Worm (Caenorhabditis elegans) whole organism, young adult: ENCODE data around the gene aakg-2.

Source experiments
- B0019.2 ChIP-seq: fragments of 200-800 bp; sonication (Bioruptor generic); conservative IDR thresholded peaks from 2 replicates; pipeline ENCODE4 v1.3.6; 2022; ENCODE audit warnings: missing genetic modification reagents, missing genetic modification characterization, missing compliant biosample characterization
- B0035.1 ChIP-seq: sonication (generic microtip); optimal IDR thresholded peaks from 2 replicates; lab custom pipeline; 2016; ENCODE audit warnings: missing genetic modification characterization, mild to moderate bottlenecking, missing compliant biosample characterization, missing genotype, missing genetic modification reagents
- B0261.1 ChIP-seq: sonication (generic microtip); optimal IDR thresholded peaks from 2 replicates; lab custom pipeline; 2016; ENCODE audit warnings: mild to moderate bottlenecking, missing genetic modification characterization, moderate library complexity, missing compliant biosample characterization
- C06A6.2 ChIP-seq: fragments of 200-800 bp; sonication (Bioruptor generic); conservative IDR thresholded peaks from 2 replicates; pipeline ENCODE4 v1.3.6; 2022; ENCODE audit warnings: missing genetic modification characterization, missing compliant biosample characterization
- F39B2.1 ChIP-seq: fragments of 200-800 bp; sonication (Bioruptor generic); IDR thresholded peaks from 2 replicates; pipeline ENCODE4 v1.3.6; 2022; ENCODE audit warnings: missing genetic modification reagents, missing genetic modification characterization, missing compliant biosample characterization
- F55B11.4 ChIP-seq: sonication (generic microtip); optimal IDR thresholded peaks from 2 replicates; lab custom pipeline; 2016; ENCODE audit warnings: missing compliant biosample characterization, missing genetic modification characterization, borderline replicate concordance; ENCODE audit not compliant: insufficient read depth
- F57C9.4 ChIP-seq: sonication (generic microtip); optimal IDR thresholded peaks from 2 replicates; lab custom pipeline; 2017; ENCODE audit warnings: mild to moderate bottlenecking, missing genetic modification characterization, missing compliant biosample characterization
- Y53F4B.3 ChIP-seq: fragments of 200-800 bp; sonication (Bioruptor generic); IDR thresholded peaks from 2 replicates; pipeline ENCODE4 v1.3.6; 2022; ENCODE audit warnings: missing genetic modification reagents, missing genetic modification characterization, missing compliant biosample characterization
- Y95B8A.8 ChIP-seq: fragments of 200-800 bp; sonication (Bioruptor generic); IDR thresholded peaks from 2 replicates; pipeline ENCODE4 v1.3.6; 2022; ENCODE audit warnings: missing genetic modification reagents, missing genetic modification characterization, missing compliant biosample characterization
- ZK185.1 ChIP-seq: sonication (generic microtip); optimal IDR thresholded peaks from 2 replicates; lab custom pipeline; 2016; ENCODE audit warnings: mild to moderate bottlenecking, missing genetic modification characterization, missing compliant biosample characterization; ENCODE audit not compliant: poor library complexity, severe bottlenecking
- athp-1 ChIP-seq: sonication (generic microtip); optimal IDR thresholded peaks from 2 replicates; lab custom pipeline; 2017; ENCODE audit warnings: mild to moderate bottlenecking, missing genetic modification characterization, missing compliant biosample characterization
- attf-3 ChIP-seq: fragments of 200-800 bp; sonication (Bioruptor generic); conservative IDR thresholded peaks from 2 replicates; pipeline ENCODE4 v1.3.6; 2022; ENCODE audit warnings: missing genetic modification reagents, missing genetic modification characterization, missing compliant biosample characterization
- attf-6 ChIP-seq: fragments of 200-800 bp; sonication (Bioruptor generic); IDR thresholded peaks from 2 replicates; pipeline ENCODE4 v1.3.6; 2022; ENCODE audit warnings: missing genetic modification reagents, missing genetic modification characterization, missing compliant biosample characterization
- bed-2 ChIP-seq: fragments of 200-800 bp; sonication (Bioruptor generic); IDR thresholded peaks from 2 replicates; pipeline ENCODE4 v1.3.6; 2022; ENCODE audit warnings: missing genetic modification reagents, missing genetic modification characterization, missing compliant biosample characterization
- cebp-1 ChIP-seq, 2 experiments: fragments of 200-800 bp in 1 of 2; sonication (Bioruptor generic) in 1 of 2; sonication (generic microtip) in 1 of 2; IDR thresholded peaks in 1 of 2; optimal IDR thresholded peaks in 1 of 2; 2 replicates each; pipeline versions ENCODE4 v1.3.6 to Lab custom; 2017 to 2022; ENCODE audit warnings: missing compliant biosample characterization in 2 of 2, missing genetic modification characterization in 2 of 2, mild to moderate bottlenecking in 1 of 2, missing genetic modification reagents in 1 of 2, moderate library complexity in 1 of 2
- ceh-27 ChIP-seq: fragments of 200-800 bp; sonication (Bioruptor generic); optimal IDR thresholded peaks from 2 replicates; lab custom pipeline; 2018; ENCODE audit warnings: mild to moderate bottlenecking, missing genetic modification characterization, moderate library complexity, missing compliant biosample characterization
- ceh-40 ChIP-seq: fragments of 200-800 bp; sonication (Bioruptor generic); IDR thresholded peaks from 2 replicates; pipeline ENCODE4 v1.3.6; 2022; ENCODE audit warnings: missing genetic modification characterization, missing compliant biosample characterization
- ceh-58 ChIP-seq: fragments of 200-800 bp; sonication (Bioruptor generic); IDR thresholded peaks from 2 replicates; pipeline ENCODE4 v1.3.6; 2022; ENCODE audit warnings: missing genetic modification characterization, missing compliant biosample characterization
- ceh-79 ChIP-seq: sonication (generic microtip); optimal IDR thresholded peaks from 2 replicates; lab custom pipeline; 2017; ENCODE audit warnings: mild to moderate bottlenecking, missing genetic modification characterization, missing compliant biosample characterization
- die-1 ChIP-seq: sonication (generic microtip); optimal IDR thresholded peaks from 2 replicates; lab custom pipeline; 2016; ENCODE audit warnings: missing genotype, mild to moderate bottlenecking, missing genetic modification characterization, missing compliant biosample characterization
- dpff-1 ChIP-seq: sonication (generic microtip); optimal IDR thresholded peaks from 2 replicates; lab custom pipeline; 2017; ENCODE audit warnings: mild to moderate bottlenecking, missing genetic modification characterization, missing compliant biosample characterization
- dpl-1 ChIP-seq: fragments of 150-350 bp; optimal IDR thresholded peaks from 2 replicates; lab custom pipeline; 2014; ENCODE audit warnings: missing biosample characterization, missing genetic modification reagents, missing genetic modification characterization
- egrh-3 ChIP-seq: fragments of 200-800 bp; sonication (Bioruptor generic); IDR thresholded peaks from 2 replicates; pipeline ENCODE4 v1.3.6; 2022; ENCODE audit warnings: missing genetic modification reagents, missing genetic modification characterization, missing compliant biosample characterization
- ets-4 ChIP-seq: fragments of 200-800 bp; sonication (Bioruptor generic); optimal IDR thresholded peaks from 2 replicates; lab custom pipeline; 2018; ENCODE audit warnings: mild to moderate bottlenecking, missing genetic modification characterization, missing compliant biosample characterization
- gei-17 ChIP-seq: fragments of 200-800 bp; sonication (Bioruptor generic); optimal IDR thresholded peaks from 2 replicates; lab custom pipeline; 2018; ENCODE audit warnings: mild to moderate bottlenecking, missing genetic modification characterization, missing compliant biosample characterization
- hlh-26 ChIP-seq: fragments of 200-800 bp; sonication (Bioruptor generic); conservative IDR thresholded peaks from 2 replicates; pipeline ENCODE4 v1.3.6; 2022; ENCODE audit warnings: missing genetic modification reagents, missing genetic modification characterization, missing compliant biosample characterization
- lag-1 ChIP-seq: fragments of 200-800 bp; sonication (Bioruptor generic); IDR thresholded peaks from 2 replicates; pipeline ENCODE4 v1.3.6; 2022; ENCODE audit warnings: missing genetic modification reagents, missing genetic modification characterization, missing compliant biosample characterization
- let-607 ChIP-seq, 2 experiments: fragments of 200-800 bp in 1 of 2; sonication (Bioruptor generic) in 1 of 2; sonication (generic microtip) in 1 of 2; optimal IDR thresholded peaks; 2 replicates each; lab custom pipeline; 2016 to 2018; ENCODE audit warnings: mild to moderate bottlenecking in 2 of 2, missing compliant biosample characterization in 2 of 2, missing genetic modification characterization in 2 of 2, moderate library complexity in 2 of 2, missing genotype in 1 of 2
- lin-26 ChIP-seq: fragments of 200-800 bp; sonication (Bioruptor generic); IDR thresholded peaks from 2 replicates; pipeline ENCODE4 v1.3.6; 2022; ENCODE audit warnings: missing genetic modification reagents, missing genetic modification characterization, missing compliant biosample characterization
- lin-40 ChIP-seq: sonication (generic microtip); optimal IDR thresholded peaks from 2 replicates; lab custom pipeline; 2016; ENCODE audit warnings: missing genetic modification characterization, mild to moderate bottlenecking, missing compliant biosample characterization, missing genotype, missing genetic modification reagents
- lsy-27 ChIP-seq: sonication (generic microtip); optimal IDR thresholded peaks from 2 replicates; lab custom pipeline; 2017; ENCODE audit warnings: missing genetic modification characterization, mild to moderate bottlenecking, missing compliant biosample characterization, antibody characterized with exemption, missing genotype, borderline replicate concordance; ENCODE audit not compliant: insufficient read depth
- madf-10 ChIP-seq: sonication (generic microtip); optimal IDR thresholded peaks from 2 replicates; lab custom pipeline; 2016; ENCODE audit warnings: mild to moderate bottlenecking, missing genetic modification characterization, missing compliant biosample characterization
- madf-8 ChIP-seq: fragments of 200-800 bp; sonication (Bioruptor generic); conservative IDR thresholded peaks from 2 replicates; pipeline ENCODE4 v1.3.6; 2022; ENCODE audit warnings: missing genetic modification reagents, missing genetic modification characterization, missing compliant biosample characterization
- mes-4 ChIP-seq: sonication (generic microtip); optimal IDR thresholded peaks from 2 replicates; lab custom pipeline; 2016; ENCODE audit warnings: missing genotype, missing genetic modification characterization, missing compliant biosample characterization
- nhr-120 ChIP-seq: fragments of 200-800 bp; sonication (Bioruptor generic); IDR thresholded peaks from 2 replicates; pipeline ENCODE4 v1.3.6; 2022; ENCODE audit warnings: missing genetic modification characterization, missing compliant biosample characterization
- nhr-179 ChIP-seq: sonication (generic microtip); optimal IDR thresholded peaks from 2 replicates; lab custom pipeline; 2016; ENCODE audit warnings: mild to moderate bottlenecking, missing genetic modification characterization, missing compliant biosample characterization
- nhr-27 ChIP-seq: fragments of 200-800 bp; sonication (Bioruptor generic); optimal IDR thresholded peaks from 2 replicates; lab custom pipeline; 2018; ENCODE audit warnings: mild to moderate bottlenecking, missing genetic modification characterization, moderate library complexity, missing compliant biosample characterization
- pbrm-1 ChIP-seq: fragments of 200-800 bp; sonication (Bioruptor generic); IDR thresholded peaks from 2 replicates; pipeline ENCODE4 v1.3.6; 2022; ENCODE audit warnings: missing genetic modification reagents, missing genetic modification characterization, missing compliant biosample characterization
- snpc-3.4 ChIP-seq: sonication (generic microtip); optimal IDR thresholded peaks from 2 replicates; lab custom pipeline; 2017; ENCODE audit warnings: missing genetic modification characterization, mild to moderate bottlenecking, missing compliant biosample characterization, antibody characterized with exemption, moderate library complexity, missing genotype, missing genetic modification reagents
- sptf-2 ChIP-seq: fragments of 200-800 bp; sonication (Bioruptor generic); optimal IDR thresholded peaks from 2 replicates; lab custom pipeline; 2018; ENCODE audit warnings: mild to moderate bottlenecking, missing genetic modification characterization, missing compliant biosample characterization
- tbp1 ChIP-seq: fragments of 200-800 bp; sonication (Bioruptor generic); optimal IDR thresholded peaks from 2 replicates; lab custom pipeline; 2018; ENCODE audit warnings: mild to moderate bottlenecking, missing genetic modification characterization, missing compliant biosample characterization
- unc-62 ChIP-seq: fragments of 150-350 bp; optimal IDR thresholded peaks from 2 replicates; lab custom pipeline; 2014; ENCODE audit warnings: missing biosample characterization, missing genetic modification reagents, missing genetic modification characterization
- zfh-2 ChIP-seq: fragments of 200-800 bp; sonication (Bioruptor generic); conservative IDR thresholded peaks from 2 replicates; pipeline ENCODE4 v1.3.6; 2022; ENCODE audit warnings: missing genetic modification reagents, missing genetic modification characterization, missing compliant biosample characterization
- zim-3 ChIP-seq: sonication (generic microtip); optimal IDR thresholded peaks from 2 replicates; lab custom pipeline; 2017; ENCODE audit warnings: mild to moderate bottlenecking, missing genetic modification characterization, moderate library complexity, missing compliant biosample characterization
- ztf-18 ChIP-seq: sonication (generic microtip); optimal IDR thresholded peaks from 2 replicates; lab custom pipeline; 2016; ENCODE audit warnings: missing genotype, mild to moderate bottlenecking, missing genetic modification characterization, missing compliant biosample characterization
- ztf-28 ChIP-seq: fragments of 200-800 bp; sonication (Bioruptor generic); IDR thresholded peaks from 2 replicates; pipeline ENCODE4 v1.3.6; 2022; ENCODE audit warnings: missing genetic modification reagents, missing genetic modification characterization, missing compliant biosample characterization
- ztf-6 ChIP-seq: fragments of 200-800 bp; sonication (Bioruptor generic); IDR thresholded peaks from 2 replicates; pipeline ENCODE4 v1.3.6; 2022; ENCODE audit warnings: missing genetic modification reagents, missing genetic modification characterization, missing compliant biosample characterization

Gene aakg-2

ce11 chrX:16894577-16894976, 25.7 kb upstream of the aakg-2 start, which contains the start of gene F39F10.2:
Gene F39F10.2, plus strand, starts transcription at chrX:16894877.
- no peak for TF ChIP-seq nhr-179 (tag; lab: Kevin White, UChicago)
- no peak for TF ChIP-seq gei-17 (GFP tag; lab: Kevin White, UChicago)
- TF ChIP-seq dpl-1 (GFP tag; lab: Kevin White, UChicago) = no peak
- TF ChIP-seq sptf-2 (GFP tag; lab: Kevin White, UChicago) = no peak
- no peak for TF ChIP-seq Y95B8A.8
- no peak for TF ChIP-seq dpff-1 (tag; lab: Kevin White, UChicago)
- TF ChIP-seq zfh-2 (GFP tag; lab: Robert Waterston, UW) = no peak
- no peak for TF ChIP-seq ztf-6
- no peak for TF ChIP-seq lag-1 (GFP tag; lab: Robert Waterston, UW)
- no peak for TF ChIP-seq B0019.2 (GFP tag; lab: Robert Waterston, UW)
- TF ChIP-seq C06A6.2 (GFP tag; lab: Robert Waterston, UW) = no peak

DNA sequence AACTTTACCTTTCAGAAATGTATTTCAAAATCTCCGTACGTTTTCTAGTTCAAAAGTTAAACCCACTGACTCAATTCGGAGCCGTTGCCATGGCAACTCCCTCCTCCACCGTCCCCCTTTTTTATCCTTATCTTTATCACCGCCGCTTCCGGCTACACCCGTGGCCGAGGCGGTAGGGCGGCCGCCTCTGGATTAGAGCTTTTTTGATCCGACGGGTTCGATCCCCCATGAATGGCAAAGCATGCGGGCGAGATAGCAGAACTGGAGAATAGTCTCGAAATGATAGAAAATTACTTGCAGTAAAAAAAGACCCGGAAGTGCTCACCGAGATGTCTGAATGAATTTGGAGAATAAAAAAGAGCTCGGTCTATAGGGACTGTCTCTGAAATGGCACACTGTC, 24.9 kb upstream of the aakg-2 start:
- TF ChIP-seq F55B11.4 (no peak), ztf-18 (tag; lab: Kevin White, UChicago) (peak; percentile 30), ceh-79 (no peak), C06A6.2 (GFP tag; lab: Robert Waterston, UW) (no peak), ztf-28 (no peak), lag-1 (GFP tag; lab: Robert Waterston, UW) (no peak), lsy-27 (tag; lab: Kevin White, UChicago) (no peak), nhr-120 (GFP tag; lab: Robert Waterston, UW) (no peak), hlh-26 (GFP tag; lab: Robert Waterston, UW) (no peak), B0261.1 (tag; lab: Kevin White, UChicago) (peak; percentile 73), ZK185.1 (no peak), egrh-3 (GFP tag; lab: Robert Waterston, UW) (peak; percentile 46; the same call in 1 of the 2 replicates), Y53F4B.3 (GFP tag; lab: Robert Waterston, UW) (no peak), lin-40 (tag; lab: Kevin White, UChicago) (no peak), let-607 (tag; optimal IDR thresholded peaks at IDR 0.05; lab: Kevin White, UChicago) (no peak), F39B2.1 (GFP tag; lab: Robert Waterston, UW) (no peak), ets-4 (GFP tag; lab: Kevin White, UChicago) (no peak), tbp1 (GFP tag; lab: Kevin White, UChicago) (peak; percentile 88), B0035.1 (tag; lab: Kevin White, UChicago) (no peak), die-1 (tag; lab: Kevin White, UChicago) (no peak), unc-62 (GFP tag; lab: Kevin White, UChicago) (no peak), lin-26 (GFP tag; lab: Robert Waterston, UW) (peak; percentile 46), cebp-1 (GFP tag; IDR thresholded peaks at IDR 0.05; lab: Robert Waterston, UW) (no peak), cebp-1 (tag; optimal IDR thresholded peaks at IDR 0.05; lab: Kevin White, UChicago) (no peak), mes-4 (tag; lab: Kevin White, UChicago) (no peak), attf-6 (GFP tag; lab: Robert Waterston, UW) (no peak), ceh-58 (GFP tag; lab: Robert Waterston, UW) (no peak), madf-10 (no peak), bed-2 (no peak), ceh-27 (no peak), attf-3 (GFP tag; lab: Robert Waterston, UW) (no peak), athp-1 (tag; lab: Kevin White, UChicago) (no peak), nhr-27 (tag; lab: Kevin White, UChicago) (no peak), F57C9.4 (no peak), zim-3 (tag; lab: Kevin White, UChicago) (no peak), snpc-3.4 (tag; lab: Kevin White, UChicago) (no peak), pbrm-1 (peak; percentile 48; the same call in 1 of the 2 replicates), madf-8 (GFP tag; lab: Robert Waterston, UW) (no peak), ceh-40 (GFP tag; lab: Robert Waterston, UW) (no peak)
